Worm (Caenorhabditis elegans) whole organism, L4 larva: Measurements from ENCODE around the gene F09C8.1.
A peak's percentile ranks its signal among the peaks of the same experiment; 100 is the strongest.

Experiments used
- D1046.2 ChIP-seq: fragments of 200-800 bp; sonication (Bioruptor generic); IDR thresholded peaks from 2 replicates; pipeline ENCODE4 v1.3.6; 2022; ENCODE audit warnings: missing genetic modification characterization, missing compliant biosample characterization
- F26F4.8 ChIP-seq: fragments of 200-800 bp; sonication (Bioruptor generic); conservative IDR thresholded peaks from 2 replicates; pipeline ENCODE4 v1.3.6; 2022; ENCODE audit warnings: missing genetic modification characterization, missing compliant biosample characterization
- Y105C5A.15 ChIP-seq: fragments of 200-800 bp; sonication (Bioruptor generic); IDR thresholded peaks from 2 replicates; pipeline ENCODE4 v1.3.6; 2022; ENCODE audit warnings: missing genetic modification characterization, missing compliant biosample characterization
- Y75B8A.6 ChIP-seq: fragments of 200-800 bp; sonication (Bioruptor generic); IDR thresholded peaks from 2 replicates; pipeline ENCODE4 v1.3.6; 2022; ENCODE audit warnings: missing genetic modification reagents, missing genetic modification characterization, missing compliant biosample characterization
- ZK337.2 ChIP-seq: fragments of 200-800 bp; sonication (Bioruptor generic); IDR thresholded peaks from 2 replicates; pipeline ENCODE4 v1.3.6; 2022; ENCODE audit warnings: missing genetic modification reagents, missing genetic modification characterization, missing compliant biosample characterization
- attf-4 ChIP-seq: sonication (generic microtip); optimal IDR thresholded peaks from 3 replicates; lab custom pipeline; 2017; ENCODE audit warnings: missing biosample characterization, missing genetic modification characterization
- ceh-28 ChIP-seq: fragments of 150-350 bp; optimal IDR thresholded peaks from 2 replicates; lab custom pipeline; 2014; ENCODE audit warnings: missing biosample characterization, missing genetic modification reagents, missing genetic modification characterization
- ceh-44 ChIP-seq: fragments of 200-800 bp; sonication (Bioruptor generic); IDR thresholded peaks from 2 replicates; pipeline ENCODE4 v1.3.6; 2022; ENCODE audit warnings: missing genetic modification reagents, missing genetic modification characterization, missing compliant biosample characterization
- ceh-82 ChIP-seq: sonication (generic microtip); optimal IDR thresholded peaks from 2 replicates; lab custom pipeline; 2017; ENCODE audit warnings: missing biosample characterization, missing genetic modification characterization
- cey-2 ChIP-seq: sonication (generic microtip); optimal IDR thresholded peaks from 3 replicates; lab custom pipeline; 2017; ENCODE audit warnings: missing genetic modification characterization, mild to moderate bottlenecking, missing compliant biosample characterization, antibody characterized with exemption, borderline replicate concordance; ENCODE audit not compliant: insufficient read depth
- daf-12 ChIP-seq: fragments of 150-350 bp; optimal IDR thresholded peaks from 2 replicates; lab custom pipeline; 2014; ENCODE audit warnings: missing biosample characterization, missing genetic modification reagents, missing genetic modification characterization
- daf-16 ChIP-seq, 3 experiments: sonication (generic microtip); optimal IDR thresholded peaks; 2 replicates each; lab custom pipeline; 2016 to 2017; ENCODE audit warnings: missing genetic modification characterization in 3 of 3, missing genetic modification reagents in 3 of 3, mild to moderate bottlenecking in 2 of 3, missing compliant biosample characterization in 2 of 3, missing biosample characterization in 1 of 3, moderate library complexity in 1 of 3
- dmd-6 ChIP-seq: fragments of 200-800 bp; sonication (Bioruptor generic); IDR thresholded peaks from 2 replicates; pipeline ENCODE4 v1.3.6; 2022; ENCODE audit warnings: missing genetic modification reagents, missing genetic modification characterization, missing compliant biosample characterization
- dmd-8 ChIP-seq: fragments of 200-800 bp; sonication (Bioruptor generic); IDR thresholded peaks from 2 replicates; pipeline ENCODE4 v1.3.6; 2022; ENCODE audit warnings: missing genetic modification characterization, missing compliant biosample characterization
- dmd-9 ChIP-seq: fragments of 200-800 bp; sonication (Bioruptor generic); IDR thresholded peaks from 2 replicates; pipeline ENCODE4 v1.3.6; 2022; ENCODE audit warnings: missing genetic modification reagents, missing genetic modification characterization, missing compliant biosample characterization
- dve-1 ChIP-seq: sonication (generic microtip); optimal IDR thresholded peaks from 2 replicates; lab custom pipeline; 2017; ENCODE audit warnings: antibody characterized with exemption, mild to moderate bottlenecking, missing genetic modification characterization, missing compliant biosample characterization; ENCODE audit not compliant: insufficient read depth
- egl-27 ChIP-seq: sonication (generic microtip); optimal IDR thresholded peaks from 3 replicates; lab custom pipeline; 2017; ENCODE audit warnings: missing biosample characterization, missing genetic modification reagents, missing genetic modification characterization
- egl-43 ChIP-seq: fragments of 200-800 bp; sonication (Bioruptor generic); IDR thresholded peaks from 2 replicates; pipeline ENCODE4 v1.3.6; 2022; ENCODE audit warnings: missing genetic modification reagents, missing genetic modification characterization, missing compliant biosample characterization
- hif-1 ChIP-seq, 2 experiments: sonication (generic microtip); optimal IDR thresholded peaks; 2 replicates each; lab custom pipeline; 2016 to 2017; ENCODE audit warnings: missing compliant biosample characterization in 2 of 2, missing genetic modification characterization in 2 of 2, missing genetic modification reagents in 2 of 2, missing genotype in 2 of 2, mild to moderate bottlenecking in 1 of 2
- hlh-11 ChIP-seq: fragments of 200-800 bp; sonication (Bioruptor generic); optimal IDR thresholded peaks from 2 replicates; lab custom pipeline; 2018; ENCODE audit warnings: mild to moderate bottlenecking, missing genetic modification characterization, missing compliant biosample characterization
- hlh-30 ChIP-seq: sonication (generic microtip); optimal IDR thresholded peaks from 2 replicates; lab custom pipeline; 2017; ENCODE audit warnings: antibody characterized with exemption, mild to moderate bottlenecking, missing genetic modification characterization, missing compliant biosample characterization; ENCODE audit not compliant: insufficient read depth
- lin-29 ChIP-seq: fragments of 200-800 bp; sonication (Bioruptor generic); IDR thresholded peaks from 2 replicates; pipeline ENCODE4 v1.3.6; 2022; ENCODE audit warnings: missing genetic modification reagents, missing genetic modification characterization, missing compliant biosample characterization
- madf-5 ChIP-seq, 2 experiments: fragments of 200-800 bp; sonication (Bioruptor generic); IDR thresholded peaks; 2 replicates each; pipeline ENCODE4 v1.3.6; 2022; ENCODE audit warnings: missing compliant biosample characterization in 2 of 2, missing genetic modification characterization in 2 of 2
- mdl-1 ChIP-seq, 2 experiments: fragments of 150-350 bp in 1 of 2; sonication (generic microtip) in 1 of 2; optimal IDR thresholded peaks; 2 replicates each; lab custom pipeline; 2014 to 2017; ENCODE audit warnings: missing biosample characterization in 2 of 2, missing genetic modification characterization in 2 of 2
- nhr-10 ChIP-seq: fragments of 150-350 bp; optimal IDR thresholded peaks from 2 replicates; lab custom pipeline; 2014; ENCODE audit warnings: missing biosample characterization, missing genetic modification characterization
- nhr-11 ChIP-seq: fragments of 150-350 bp; optimal IDR thresholded peaks from 2 replicates; lab custom pipeline; 2014; ENCODE audit warnings: missing biosample characterization, missing genetic modification characterization
- nhr-25 ChIP-seq: sonication (generic microtip); optimal IDR thresholded peaks from 2 replicates; lab custom pipeline; 2017; ENCODE audit warnings: missing genetic modification characterization, mild to moderate bottlenecking, missing compliant biosample characterization, antibody characterized with exemption, moderate library complexity, borderline replicate concordance; ENCODE audit not compliant: insufficient read depth
- nhr-28 ChIP-seq: fragments of 150-350 bp; optimal IDR thresholded peaks from 2 replicates; lab custom pipeline; 2014; ENCODE audit warnings: missing biosample characterization, missing genetic modification characterization
- nhr-48 ChIP-seq: sonication (generic microtip); optimal IDR thresholded peaks from 2 replicates; lab custom pipeline; 2016; ENCODE audit warnings: mild to moderate bottlenecking, missing genetic modification characterization, missing compliant biosample characterization
- nhr-77 ChIP-seq: fragments of 150-350 bp; optimal IDR thresholded peaks from 2 replicates; lab custom pipeline; 2014; ENCODE audit warnings: missing biosample characterization, missing genetic modification characterization
- php-3 ChIP-seq: fragments of 200-800 bp; sonication (Bioruptor generic); IDR thresholded peaks from 2 replicates; pipeline ENCODE4 v1.3.6; 2022; ENCODE audit warnings: missing genetic modification reagents, missing genetic modification characterization, missing compliant biosample characterization
- pqm-1 ChIP-seq: sonication (generic microtip); optimal IDR thresholded peaks from 2 replicates; lab custom pipeline; 2017; ENCODE audit warnings: missing biosample characterization, missing genetic modification characterization
- set-16 ChIP-seq: fragments of 200-800 bp; sonication (Bioruptor generic); IDR thresholded peaks from 2 replicates; pipeline ENCODE4 v1.3.6; 2022; ENCODE audit warnings: missing genetic modification reagents, missing genetic modification characterization, missing compliant biosample characterization
- tag-97 ChIP-seq: fragments of 200-800 bp; sonication (Bioruptor generic); IDR thresholded peaks from 2 replicates; pipeline ENCODE4 v1.3.6; 2022; ENCODE audit warnings: missing genetic modification characterization, missing compliant biosample characterization
- unc-62 ChIP-seq, 3 experiments: fragments of 150-350 bp in 1 of 3; sonication (generic microtip); optimal IDR thresholded peaks in 2 of 3; peaks in 1 of 3; 1 replicate in 1 of 3; 2 replicates in 2 of 3; lab custom pipeline; 2014 to 2017; ENCODE audit warnings: missing biosample characterization in 3 of 3, missing genetic modification characterization in 3 of 3, missing genetic modification reagents in 3 of 3, missing genotype in 1 of 3
- zfp-2 ChIP-seq: sonication (generic microtip); optimal IDR thresholded peaks from 2 replicates; lab custom pipeline; 2016; ENCODE audit warnings: mild to moderate bottlenecking, missing genetic modification characterization, missing compliant biosample characterization
- zip-2 ChIP-seq: fragments of 150-350 bp; optimal IDR thresholded peaks from 2 replicates; lab custom pipeline; 2014; ENCODE audit warnings: missing biosample characterization, missing genetic modification characterization

The F09C8.1 gene

ce11 chrX:16172863-16173262 lies 9.5 kb upstream of the F09C8.1 start:
- TF ChIP-seq ceh-28 (tag; lab: Kevin White, UChicago) (no peak), cey-2 (tag; lab: Kevin White, UChicago) (no peak), nhr-48 (peak; percentile 18), hlh-30 (peak; percentile 40), unc-62 (GFP tag; optimal IDR thresholded peaks at IDR 0.05 in 1 of 2; lab: Kevin White, UChicago) (peak in 1 of 2 experiments; percentile 92), unc-62 (tag; optimal IDR thresholded peaks at IDR 0.05; lab: Kevin White, UChicago) (no peak), mdl-1 (tag; optimal IDR thresholded peaks at IDR 0.05; lab: Kevin White, UChicago) (peak in 1 of 2 experiments; percentile 30), egl-27 (tag; lab: Kevin White, UChicago) (no peak), nhr-28 (tag; lab: Kevin White, UChicago) (peak; percentile 42), F26F4.8 (GFP tag; lab: Robert Waterston, UW) (no peak)

- TF ChIP-seq Y105C5A.15 (GFP tag; lab: Robert Waterston, UW) (0 out of 2 replicates have a peak, but pooled peaks have one; percentile 8), ceh-28 (tag; lab: Kevin White, UChicago) (no peak)
Observed at ce11 chrX:16166994-16167393, 3.7 kb upstream of the F09C8.1 start.

- TF ChIP-seq zip-2 (tag; lab: Kevin White, UChicago) (no peak), pqm-1 (tag; lab: Kevin White, UChicago) (peak; percentile 90), nhr-77 (tag; lab: Kevin White, UChicago) (peak; percentile 2), daf-16 (GFP tag; optimal IDR thresholded peaks at IDR 0.05; lab: Kevin White, UChicago) (no peak), daf-16 (tag; optimal IDR thresholded peaks at IDR 0.05; lab: Kevin White, UChicago) (peak; percentile 52), dmd-6 (GFP tag; lab: Robert Waterston, UW) (peak; percentile 32), nhr-25 (no peak), ceh-44 (GFP tag; lab: Robert Waterston, UW) (no peak), nhr-10 (tag; lab: Kevin White, UChicago) (no peak), nhr-28 (tag; lab: Kevin White, UChicago) (peak; percentile 74), php-3 (peak; percentile 54; the same call in 1 of the 2 replicates)
- TF ChIP-seq, all 104 proteins: peak for 6
Observed at ce11 chrX:16166484-16166883, 3.2 kb upstream of the F09C8.1 start.

- TF ChIP-seq dmd-6 (GFP tag; lab: Robert Waterston, UW), result peak; percentile 60
- no peak for TF ChIP-seq nhr-48
- peak in 1 of 2 experiments; percentile 76 for TF ChIP-seq mdl-1 (tag; optimal IDR thresholded peaks at IDR 0.05; lab: Kevin White, UChicago)
- peak; percentile 12 for TF ChIP-seq nhr-28 (tag; lab: Kevin White, UChicago)
- TF ChIP-seq nhr-11, result no peak
- TF ChIP-seq ZK337.2 (GFP tag; lab: Robert Waterston, UW), result no peak
Observed at ce11 chrX:16160924-16161323, 2.4 kb downstream of the F09C8.1 start.

ce11 chrX:16159359-16159758 lies 4.0 kb downstream of the F09C8.1 start:
- TF ChIP-seq dve-1 (peak; percentile 34), unc-62 (GFP tag; optimal IDR thresholded peaks at IDR 0.05 in 1 of 2; lab: Kevin White, UChicago) (peak in 1 of 2 experiments; percentile 90), unc-62 (tag; optimal IDR thresholded peaks at IDR 0.05; lab: Kevin White, UChicago) (no peak), Y75B8A.6 (GFP tag; lab: Robert Waterston, UW) (no peak), nhr-11 (peak; percentile 5), daf-16 (GFP tag; optimal IDR thresholded peaks at IDR 0.05; lab: Kevin White, UChicago) (no peak), daf-16 (tag; optimal IDR thresholded peaks at IDR 0.05; lab: Kevin White, UChicago) (peak; percentile 34), hlh-30 (peak; percentile 40), hlh-11 (tag; lab: Kevin White, UChicago) (peak; percentile 38), madf-5 (GFP tag; IDR thresholded peaks at IDR 0.05; lab: Robert Waterston, UW) (no peak), hif-1 (tag; optimal IDR thresholded peaks at IDR 0.05; lab: Kevin White, UChicago) (no peak), mdl-1 (tag; optimal IDR thresholded peaks at IDR 0.05; lab: Kevin White, UChicago) (peak in 1 of 2 experiments; percentile 23), nhr-28 (tag; lab: Kevin White, UChicago) (peak; percentile 11)

ce11 chrX:16157499-16157898 lies 5.8 kb downstream of the F09C8.1 start:
- TF ChIP-seq attf-4 (tag; lab: Kevin White, UChicago), result no peak
- 0 out of 2 replicates have a peak, but pooled peaks have one; percentile 51 for TF ChIP-seq dmd-9 (GFP tag; lab: Robert Waterston, UW)
- TF ChIP-seq set-16 (GFP tag; lab: Robert Waterston, UW), result peak; percentile 79
- TF ChIP-seq zfp-2 (tag; lab: Kevin White, UChicago), result no peak
- TF ChIP-seq zip-2 (tag; lab: Kevin White, UChicago), result no peak
- TF ChIP-seq ceh-82 (tag; lab: Kevin White, UChicago), result no peak
- TF ChIP-seq hif-1 (tag; optimal IDR thresholded peaks at IDR 0.05; lab: Kevin White, UChicago), result no peak
- TF ChIP-seq D1046.2 (GFP tag; lab: Robert Waterston, UW), result no peak
- no peak for TF ChIP-seq daf-12 (tag; lab: Kevin White, UChicago)
- no peak for TF ChIP-seq nhr-10 (tag; lab: Kevin White, UChicago)
- TF ChIP-seq egl-43, result no peak
- no peak for TF ChIP-seq dmd-8
- 0 out of 2 replicates have a peak, but pooled peaks have one; percentile 29 for TF ChIP-seq lin-29 (GFP tag; lab: Robert Waterston, UW)
- peak in 1 of 2 experiments; percentile 90 for TF ChIP-seq unc-62 (GFP tag; optimal IDR thresholded peaks at IDR 0.05 in 1 of 2; lab: Kevin White, UChicago)
- TF ChIP-seq unc-62 (tag; optimal IDR thresholded peaks at IDR 0.05; lab: Kevin White, UChicago), result no peak
- no peak for TF ChIP-seq tag-97 (GFP tag; lab: Robert Waterston, UW)
- no peak for TF ChIP-seq php-3
